Worm (Caenorhabditis elegans) whole organism, L4/young adult: ENCODE measurements around the gene lgc-21.

Source experiments
- W03F9.2 ChIP-seq: fragments of 150-350 bp; optimal IDR thresholded peaks from 2 replicates; lab custom pipeline; 2014; ENCODE audit warnings: missing biosample characterization, missing genetic modification characterization
- dao-5 ChIP-seq: sonication (generic microtip); optimal IDR thresholded peaks from 2 replicates; lab custom pipeline; 2016; ENCODE audit warnings: missing genotype, missing genetic modification characterization, moderate library complexity, missing compliant biosample characterization
- him-1 ChIP-seq: sonication (generic microtip); optimal IDR thresholded peaks from 2 replicates; lab custom pipeline; 2016; ENCODE audit warnings: missing genotype, missing genetic modification reagents, missing genetic modification characterization, missing compliant biosample characterization

ce11 chrX:14039293-14039692 is 28.5 kb downstream of the lgc-21 start:
- no peak for TF ChIP-seq him-1 (tag; lab: Kevin White, UChicago)
- no peak for TF ChIP-seq W03F9.2 (tag; lab: Kevin White, UChicago)
- no peak for TF ChIP-seq dao-5
